Worm (Caenorhabditis elegans) whole organism, L1 larva: ENCODE measurements around the gene F53H4.3.
A peak's percentile ranks its signal among the peaks of the same experiment; 100 is the strongest.

Experiments
- ama-1 ChIP-seq: fragments of 150-350 bp; optimal IDR thresholded peaks from 2 replicates; lab custom pipeline; 2014
- elt-3 ChIP-seq, 6 experiments: fragments of 150-350 bp in 1 of 6; sonication (generic microtip); optimal IDR thresholded peaks; 2 replicates each; lab custom pipeline; 2017 to 2018; ENCODE audit warnings: missing biosample characterization in 6 of 6, missing genetic modification characterization in 6 of 6, inconsistent platforms in 1 of 6
- lin-35 ChIP-seq, 2 experiments: fragments of 150-350 bp; optimal IDR thresholded peaks; 2 replicates each; lab custom pipeline; 2014; ENCODE audit warnings: missing biosample characterization in 2 of 2, missing genetic modification characterization in 2 of 2, missing genetic modification reagents in 2 of 2
- lin-39 ChIP-seq: fragments of 150-350 bp; optimal IDR thresholded peaks from 2 replicates; lab custom pipeline; 2014; ENCODE audit warnings: missing biosample characterization, missing genetic modification reagents, missing genetic modification characterization
- mef-2 ChIP-seq: fragments of 150-350 bp; optimal IDR thresholded peaks from 2 replicates; lab custom pipeline; 2014; ENCODE audit warnings: missing biosample characterization, missing genetic modification characterization
- nhr-76 ChIP-seq: sonication (generic microtip); optimal IDR thresholded peaks from 2 replicates; lab custom pipeline; 2017; ENCODE audit warnings: missing biosample characterization, missing genetic modification characterization
- snpc-4 ChIP-seq: fragments of 150-350 bp; optimal IDR thresholded peaks from 2 replicates; lab custom pipeline; 2014; ENCODE audit warnings: missing biosample characterization, missing genetic modification characterization

DNA sequence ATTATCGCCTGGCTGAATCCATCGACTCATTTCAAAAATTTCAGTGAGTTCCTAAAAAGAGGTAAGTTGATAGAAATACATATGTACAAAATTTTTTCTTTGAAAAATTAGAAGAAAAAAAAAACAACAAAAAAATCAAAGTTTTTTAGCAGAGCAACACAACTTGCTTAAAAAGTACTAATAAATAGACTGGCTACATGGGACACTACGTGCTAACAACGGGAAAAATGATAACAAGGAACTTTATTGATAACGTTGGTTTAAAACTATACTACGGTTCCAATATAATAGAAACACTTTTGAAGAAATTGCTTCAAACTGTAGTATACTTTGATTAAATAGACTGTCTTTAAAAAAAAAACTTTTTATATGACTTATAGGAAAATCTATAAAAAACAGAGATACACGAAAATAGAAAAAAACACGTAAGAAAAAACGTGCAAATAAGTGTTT is 48.9 kb downstream of the F53H4.3 start, which contains the start of gene acox-1.6:
- TF ChIP-seq nhr-76 (tag; lab: Kevin White, UChicago) (no peak), snpc-4 (no peak), lin-35 (GFP tag; optimal IDR thresholded peaks at IDR 0.05; lab: Kevin White, UChicago) (peak in 1 of 2 experiments; percentile 15), elt-3 (tag; optimal IDR thresholded peaks at IDR 0.05; lab: Kevin White, UChicago) (no peak), lin-39 (tag; lab: Kevin White, UChicago) (no peak), ama-1 (lab: Kevin White, UChicago) (no peak), mef-2 (tag; lab: Kevin White, UChicago) (no peak)
